Worm (Caenorhabditis elegans) whole organism, L1 larva: ENCODE data around the gene B0302.2.

Experiments used
- ama-1 ChIP-seq: fragments of 150-350 bp; optimal IDR thresholded peaks from 2 replicates; lab custom pipeline; 2014
- lin-13 ChIP-seq: fragments of 150-350 bp; optimal IDR thresholded peaks from 2 replicates; lab custom pipeline; 2014; ENCODE audit warnings: missing biosample characterization, missing genetic modification reagents, missing genetic modification characterization
- lin-35 ChIP-seq, 2 experiments: fragments of 150-350 bp; optimal IDR thresholded peaks; 2 replicates each; lab custom pipeline; 2014; ENCODE audit warnings: missing biosample characterization in 2 of 2, missing genetic modification characterization in 2 of 2, missing genetic modification reagents in 2 of 2
- lir-3 ChIP-seq: sonication (generic microtip); optimal IDR thresholded peaks from 2 replicates; lab custom pipeline; 2016; ENCODE audit warnings: mild to moderate bottlenecking, missing genetic modification characterization, moderate library complexity, missing compliant biosample characterization; ENCODE audit not compliant: poor library complexity
- lsy-2 ChIP-seq, 2 experiments: fragments of 150-350 bp; optimal IDR thresholded peaks; 2 replicates each; lab custom pipeline; 2014; ENCODE audit warnings: missing biosample characterization in 2 of 2, missing genetic modification characterization in 2 of 2
- nhr-11 ChIP-seq: fragments of 150-350 bp; optimal IDR thresholded peaks from 2 replicates; lab custom pipeline; 2014; ENCODE audit warnings: missing biosample characterization, missing genetic modification characterization
- nhr-12 ChIP-seq: sonication (generic microtip); optimal IDR thresholded peaks from 2 replicates; lab custom pipeline; 2017; ENCODE audit warnings: missing biosample characterization, missing genetic modification characterization
- pqm-1 ChIP-seq: sonication (generic microtip); optimal IDR thresholded peaks from 3 replicates; lab custom pipeline; 2017; ENCODE audit warnings: missing biosample characterization, missing genetic modification characterization
- snpc-4 ChIP-seq: fragments of 150-350 bp; optimal IDR thresholded peaks from 2 replicates; lab custom pipeline; 2014; ENCODE audit warnings: missing biosample characterization, missing genetic modification characterization
- sox-4 ChIP-seq: sonication (generic microtip); optimal IDR thresholded peaks from 2 replicates; lab custom pipeline; 2016; ENCODE audit warnings: missing genetic modification characterization, missing compliant biosample characterization
- unc-30 ChIP-seq: sonication (generic microtip); optimal IDR thresholded peaks from 2 replicates; lab custom pipeline; 2017; ENCODE audit warnings: missing biosample characterization, missing genetic modification characterization
- unc-62 ChIP-seq: fragments of 150-350 bp; optimal IDR thresholded peaks from 2 replicates; lab custom pipeline; 2014; ENCODE audit warnings: missing biosample characterization, missing genetic modification reagents, missing genetic modification characterization
- ztf-11 ChIP-seq, 2 experiments: sonication (generic microtip); optimal IDR thresholded peaks; 2 replicates each; lab custom pipeline; 2016 to 2017; ENCODE audit warnings: missing genetic modification characterization in 2 of 2, missing biosample characterization in 1 of 2, missing compliant biosample characterization in 1 of 2
- ztf-4 ChIP-seq: fragments of 150-350 bp; optimal IDR thresholded peaks from 2 replicates; lab custom pipeline; 2014; ENCODE audit warnings: missing biosample characterization, missing genetic modification characterization

DNA sequence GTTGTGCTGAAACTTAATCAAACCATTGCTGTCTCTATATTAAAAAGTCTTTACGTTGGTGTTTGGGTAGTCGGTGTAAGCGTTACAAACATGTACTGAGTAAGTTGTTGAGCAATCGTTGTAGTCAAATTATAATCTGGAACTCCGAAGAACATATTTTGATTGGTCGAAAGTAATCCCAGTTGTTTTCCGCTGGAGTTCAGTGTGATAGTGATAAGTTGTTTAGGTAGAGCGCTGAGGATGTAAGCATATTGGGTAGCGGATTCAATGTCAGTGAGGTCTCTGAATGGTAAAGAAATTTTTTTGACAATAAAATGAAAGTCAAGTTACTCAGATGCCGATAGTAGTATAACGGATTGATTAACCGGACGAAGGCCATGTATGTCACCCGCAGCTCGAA lies 49.0 kb downstream of the B0302.2 start:
- TF ChIP-seq ztf-11 (tag; optimal IDR thresholded peaks at IDR 0.05; lab: Kevin White, UChicago), result no peak
- no peak for TF ChIP-seq unc-62 (GFP tag; lab: Kevin White, UChicago)
- no peak for TF ChIP-seq snpc-4 (tag; lab: Kevin White, UChicago)
- TF ChIP-seq lin-13 (GFP tag; lab: Kevin White, UChicago), result no peak
- no peak for TF ChIP-seq nhr-11 (tag; lab: Kevin White, UChicago)
- TF ChIP-seq nhr-12 (tag; lab: Kevin White, UChicago), result no peak
- no peak for TF ChIP-seq unc-30 (tag; lab: Kevin White, UChicago)
- no peak for TF ChIP-seq ztf-4 (tag; lab: Kevin White, UChicago)
- TF ChIP-seq lir-3 (tag; lab: Kevin White, UChicago), result no peak
- no peak for TF ChIP-seq pqm-1 (tag; lab: Kevin White, UChicago)
- TF ChIP-seq sox-4, result no peak
- no peak for TF ChIP-seq ama-1
- no peak for TF ChIP-seq lsy-2 (tag; optimal IDR thresholded peaks at IDR 0.05; lab: Kevin White, UChicago)
- no peak for TF ChIP-seq lin-35 (GFP tag; optimal IDR thresholded peaks at IDR 0.05; lab: Kevin White, UChicago)
